Fruit fly (Drosophila melanogaster): ENCODE data around the gene CG11158.

DNA sequence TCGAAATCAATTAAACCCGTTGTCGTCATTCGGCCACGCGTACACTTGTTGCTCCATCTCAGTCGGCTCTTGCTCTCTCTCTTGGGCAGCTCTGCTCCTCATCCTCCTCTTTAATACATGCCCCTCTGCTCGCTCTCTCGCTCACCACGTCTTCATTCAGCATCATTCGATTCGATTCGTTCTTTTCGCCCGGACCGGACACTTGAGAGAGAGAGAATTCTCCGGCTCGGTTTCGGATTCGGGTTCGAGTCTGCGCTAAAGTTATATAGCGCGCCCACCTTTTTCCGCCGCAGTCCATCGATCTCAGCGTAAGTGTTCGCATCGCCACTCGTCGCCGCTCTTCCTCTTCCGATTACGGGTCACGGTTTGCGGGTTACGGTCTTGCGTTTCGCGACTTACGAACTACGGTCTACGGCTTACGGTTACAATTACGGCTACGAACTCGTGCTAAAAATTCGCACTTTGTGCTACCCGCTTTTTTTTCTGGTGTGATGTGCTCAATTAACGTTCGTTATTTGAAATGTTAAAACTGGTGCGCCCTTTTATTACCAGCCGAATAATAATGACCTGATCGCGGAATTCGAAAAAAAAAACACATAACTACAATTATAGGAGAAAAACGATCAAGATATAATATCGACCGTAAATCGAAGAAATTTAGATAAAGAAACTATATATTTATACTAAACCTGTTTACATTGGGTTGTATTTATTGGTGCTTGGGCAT lies 40.7 kb upstream of the CG11158 start:
- TF ChIP-seq kay (GFP tag; ENCODE audit: borderline replicate concordance) = no peak
- TF ChIP-seq Crg-1 (GFP tag; optimal IDR thresholded peaks at IDR 0.05) = no peak
- TF ChIP-seq CG33017 (tag; optimal IDR thresholded peaks at IDR 0.05) = no peak
- TF ChIP-seq ovo (GFP tag; optimal IDR thresholded peaks at IDR 0.05) = no peak
- peak; percentile 40 for TF ChIP-seq bab1 (GFP tag; optimal IDR thresholded peaks at IDR 0.05)
- TF ChIP-seq Hr96 (GFP tag; optimal IDR thresholded peaks at IDR 0.05) = no peak
- no peak for TF ChIP-seq Clk (GFP tag; optimal IDR thresholded peaks at IDR 0.05)
- TF ChIP-seq Mnt (GFP tag; optimal IDR thresholded peaks at IDR 0.05) = peak; percentile 37
- TF ChIP-seq CG7101 (tag; optimal IDR thresholded peaks at IDR 0.05) = peak; percentile 16
- TF ChIP-seq toe (GFP tag; optimal IDR thresholded peaks at IDR 0.05) = no peak
- TF ChIP-seq tj (GFP tag; optimal IDR thresholded peaks at IDR 0.05) = no peak
- TF ChIP-seq CG11617 (GFP tag; optimal IDR thresholded peaks at IDR 0.05) = no peak
- TF ChIP-seq CG7045 (GFP tag; optimal IDR thresholded peaks at IDR 0.05) = no peak
